Fruit fly (Drosophila melanogaster) whole organism, adult: ENCODE data around the gene CG10877.

ENCODE experiments used
- CG11617 ChIP-seq: fragments of 200-800 bp; sonication (Bioruptor generic); optimal IDR thresholded peaks from 2 replicates; lab custom pipeline; 2017; ENCODE audit warnings: mild to moderate bottlenecking, missing biosample characterization, missing genetic modification reagents, missing genetic modification characterization
- CG12768 ChIP-seq: fragments of 200-800 bp; sonication (Bioruptor generic); optimal IDR thresholded peaks from 2 replicates; lab custom pipeline; 2017; ENCODE audit warnings: missing biosample characterization, missing genetic modification characterization, mild to moderate bottlenecking, moderate library complexity, missing genetic modification reagents
- CG14711 ChIP-seq: fragments of 200-800 bp; sonication (Bioruptor generic); optimal IDR thresholded peaks from 2 replicates; lab custom pipeline; 2018; ENCODE audit warnings: missing biosample characterization, mild to moderate bottlenecking, missing genetic modification characterization, moderate library complexity
- CG1620 ChIP-seq: fragments of 200-800 bp; sonication (Bioruptor generic); optimal IDR thresholded peaks from 2 replicates; lab custom pipeline; 2016; ENCODE audit warnings: missing biosample characterization, missing genetic modification characterization
- CG33017 ChIP-seq: fragments of 200-800 bp; sonication (Bioruptor generic); optimal IDR thresholded peaks from 2 replicates; lab custom pipeline; 2018; ENCODE audit warnings: missing biosample characterization, mild to moderate bottlenecking, missing genetic modification characterization, moderate library complexity
- CG5204 ChIP-seq: fragments of 200-800 bp; sonication (Bioruptor generic); optimal IDR thresholded peaks from 2 replicates; lab custom pipeline; 2016; ENCODE audit warnings: missing biosample characterization, missing genetic modification characterization
- CG7045 ChIP-seq: fragments of 200-800 bp; sonication (Bioruptor generic); optimal IDR thresholded peaks from 2 replicates; lab custom pipeline; 2017; ENCODE audit warnings: missing biosample characterization, mild to moderate bottlenecking, missing genetic modification characterization
- CG7101 ChIP-seq: fragments of 200-800 bp; sonication (Bioruptor generic); optimal IDR thresholded peaks from 2 replicates; lab custom pipeline; 2018; ENCODE audit warnings: missing biosample characterization, mild to moderate bottlenecking, missing genetic modification characterization, moderate library complexity
- Clk ChIP-seq: fragments of 200-800 bp; sonication (Bioruptor generic); optimal IDR thresholded peaks from 2 replicates; lab custom pipeline; 2017; ENCODE audit warnings: missing biosample characterization, missing genetic modification characterization
- Crg-1 ChIP-seq: fragments of 200-800 bp; sonication (Bioruptor generic); optimal IDR thresholded peaks from 2 replicates; lab custom pipeline; 2016; ENCODE audit warnings: missing biosample characterization, missing genetic modification characterization
- Hr96 ChIP-seq: fragments of 200-800 bp; sonication (Bioruptor generic); optimal IDR thresholded peaks from 2 replicates; lab custom pipeline; 2016; ENCODE audit warnings: missing biosample characterization, missing genetic modification characterization
- Mnt ChIP-seq: fragments of 200-800 bp; sonication (Bioruptor generic); optimal IDR thresholded peaks from 2 replicates; lab custom pipeline; 2016; ENCODE audit warnings: missing biosample characterization, mild to moderate bottlenecking, missing genetic modification characterization
- bab1 ChIP-seq: fragments of 200-800 bp; sonication (Bioruptor generic); optimal IDR thresholded peaks from 3 replicates; lab custom pipeline; 2019; ENCODE audit warnings: missing biosample characterization, mild to moderate bottlenecking, missing genetic modification characterization, moderate library complexity
- cic ChIP-seq: fragments of 200-800 bp; sonication (Bioruptor generic); optimal IDR thresholded peaks from 2 replicates; lab custom pipeline; 2017; ENCODE audit warnings: missing biosample characterization, mild to moderate bottlenecking, missing genetic modification characterization, moderate library complexity
- cnc ChIP-seq, 2 experiments: fragments of >200 bp; optimal IDR thresholded peaks; 2 replicates each; lab custom pipeline; 2017
- kay ChIP-seq: fragments of 200-800 bp; sonication (Bioruptor generic); peaks from one replicate; lab custom pipeline; 2016; ENCODE audit warnings: missing biosample characterization, missing genetic modification characterization, borderline replicate concordance
- ovo ChIP-seq: fragments of 200-800 bp; sonication (Bioruptor generic); optimal IDR thresholded peaks from 2 replicates; lab custom pipeline; 2016; ENCODE audit warnings: missing biosample characterization, missing genetic modification characterization
- pad ChIP-seq: fragments of 200-800 bp; sonication (Bioruptor generic); optimal IDR thresholded peaks from 3 replicates; lab custom pipeline; 2017; ENCODE audit warnings: missing biosample characterization, missing genetic modification characterization, mild to moderate bottlenecking, moderate library complexity, missing genetic modification reagents
- tj ChIP-seq: fragments of 200-800 bp; sonication (Bioruptor generic); optimal IDR thresholded peaks from 3 replicates; lab custom pipeline; 2017; ENCODE audit warnings: missing biosample characterization, mild to moderate bottlenecking, missing genetic modification characterization, moderate library complexity
- toe ChIP-seq: fragments of 200-800 bp; sonication (Bioruptor generic); optimal IDR thresholded peaks from 2 replicates; lab custom pipeline; 2016; ENCODE audit warnings: missing biosample characterization, missing genetic modification characterization

Gene CG10877

dm6 chr3R:20542283-20543144 lies 21.4 kb downstream of the CG10877 start:
- TF ChIP-seq cic (GFP tag; lab: Kevin White, UChicago) (peak; percentile 8), CG7045 (GFP tag; lab: Kevin White, UChicago) (no peak), CG11617 (GFP tag; lab: Kevin White, UChicago) (no peak), CG12768 (GFP tag; lab: Kevin White, UChicago) (no peak), bab1 (GFP tag; lab: Kevin White, UChicago) (no peak), CG7101 (tag; lab: Kevin White, UChicago) (peak; percentile 45), CG5204 (GFP tag; lab: Kevin White, UChicago) (no peak), toe (GFP tag; lab: Kevin White, UChicago) (no peak), CG33017 (tag; lab: Kevin White, UChicago) (no peak), CG1620 (GFP tag; lab: Kevin White, UChicago) (no peak), Mnt (peak; percentile 36), tj (GFP tag; lab: Kevin White, UChicago) (peak; percentile 84), Clk (no peak), pad (GFP tag; lab: Kevin White, UChicago) (no peak), Crg-1 (GFP tag; lab: Kevin White, UChicago) (peak; percentile 32), ovo (peak; percentile 80), Hr96 (GFP tag; lab: Kevin White, UChicago) (no peak), cnc (optimal IDR thresholded peaks at IDR 0.05; lab: Kevin White, UChicago) (no peak), kay (GFP tag; lab: Kevin White, UChicago) (peak; percentile 4), CG14711 (tag; lab: Kevin White, UChicago) (no peak)

DNA sequence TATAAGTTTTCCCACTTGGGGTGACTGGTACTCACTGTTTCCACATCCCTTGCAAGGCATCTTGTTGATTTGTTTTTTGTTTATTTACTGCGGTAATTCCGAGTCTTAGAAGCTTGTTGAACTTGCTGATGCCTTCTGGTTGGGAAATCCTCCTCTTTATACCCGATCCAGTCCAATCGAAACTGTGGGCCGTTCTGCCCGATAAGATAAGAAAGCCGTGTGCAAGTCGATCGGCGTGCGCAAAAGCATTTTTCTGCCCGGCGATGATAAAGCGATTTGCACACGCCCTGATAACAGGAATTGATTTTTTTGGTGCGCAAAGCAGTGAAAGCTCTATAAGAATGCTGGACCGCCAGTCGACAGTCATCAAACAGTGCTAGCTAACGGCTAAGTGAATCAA lies 29.3 kb downstream of the CG10877 start, which contains the start of the genes MtnE and MtnD:
TSS of gene MtnE (minus strand) at position 130 of the 400 bp plus-strand sequence.
TSS of gene MtnD (plus strand) at position 388 of the 400 bp plus-strand sequence.
- TF ChIP-seq kay (GFP tag; lab: Kevin White, UChicago): peak; percentile 24
- peak in 1 of 2 experiments; percentile 46 for TF ChIP-seq cnc (optimal IDR thresholded peaks at IDR 0.05; lab: Kevin White, UChicago)
- TF ChIP-seq CG7045 (GFP tag; lab: Kevin White, UChicago): no peak
- TF ChIP-seq cic (GFP tag; lab: Kevin White, UChicago): peak; percentile 71
- TF ChIP-seq CG7101 (tag; lab: Kevin White, UChicago): no peak
